Fruit fly (Drosophila melanogaster) whole organism, prepupa: Measurements from ENCODE around the gene ND-30.
A peak's percentile ranks its signal among the peaks of the same experiment; 100 is the strongest.

ENCODE experiments used
- Blimp-1 ChIP-seq: fragments of 200-800 bp; sonication (Bioruptor generic); optimal IDR thresholded peaks from 3 replicates; lab custom pipeline; 2017; ENCODE audit warnings: missing biosample characterization, missing genetic modification characterization, mild to moderate bottlenecking, moderate library complexity, missing genetic modification reagents
- CG11294 ChIP-seq: fragments of 200-800 bp; sonication (Bioruptor generic); IDR thresholded peaks from 2 replicates; pipeline ENCODE4 v1.3.6; 2022; ENCODE audit warnings: missing biosample characterization, missing genetic modification characterization
- CG11762 ChIP-seq: fragments of 200-800 bp; sonication (Bioruptor generic); optimal IDR thresholded peaks from 3 replicates; lab custom pipeline; 2016; ENCODE audit warnings: missing biosample characterization, missing genetic modification characterization; ENCODE audit not compliant: insufficient read depth
- CG15336 ChIP-seq: fragments of 200-800 bp; sonication (Bioruptor generic); IDR thresholded peaks from 2 replicates; pipeline ENCODE4 v1.3.6; 2022; ENCODE audit warnings: missing biosample characterization, missing genetic modification characterization
- CG1621 ChIP-seq: fragments of 200-800 bp; sonication (Bioruptor generic); optimal IDR thresholded peaks from 3 replicates; lab custom pipeline; 2018; ENCODE audit warnings: missing biosample characterization, mild to moderate bottlenecking, missing genetic modification characterization
- CG3032 ChIP-seq: fragments of 200-800 bp; optimal IDR thresholded peaks from 2 replicates; lab custom pipeline; 2019; ENCODE audit warnings: missing biosample characterization, mild to moderate bottlenecking, missing genetic modification characterization, moderate library complexity
- CG31627 ChIP-seq: fragments of 200-800 bp; sonication (Bioruptor generic); optimal IDR thresholded peaks from 3 replicates; lab custom pipeline; 2016; ENCODE audit warnings: missing biosample characterization, missing genetic modification characterization
- CG34406 ChIP-seq: fragments of 200-800 bp; sonication (Bioruptor generic); optimal IDR thresholded peaks from 3 replicates; lab custom pipeline; 2016; ENCODE audit warnings: missing biosample characterization, missing genetic modification characterization
- CG3919 ChIP-seq: fragments of 200-800 bp; sonication (Bioruptor generic); optimal IDR thresholded peaks from 3 replicates; lab custom pipeline; 2016; ENCODE audit warnings: missing biosample characterization, missing genetic modification characterization
- CG4318 ChIP-seq: fragments of 200-800 bp; sonication (Bioruptor generic); optimal IDR thresholded peaks from 3 replicates; lab custom pipeline; 2017; ENCODE audit warnings: missing biosample characterization, mild to moderate bottlenecking, missing genetic modification characterization
- CG6163 ChIP-seq: fragments of 200-800 bp; sonication (Bioruptor generic); IDR thresholded peaks from 3 replicates; pipeline ENCODE4 v1.3.6; 2022; ENCODE audit warnings: missing biosample characterization, missing genetic modification characterization
- CG6276 ChIP-seq: fragments of 200-800 bp; sonication (Bioruptor generic); optimal IDR thresholded peaks from 2 replicates; lab custom pipeline; 2017; ENCODE audit warnings: missing biosample characterization, mild to moderate bottlenecking, missing genetic modification characterization
- CG6808 ChIP-seq: fragments of 200-800 bp; sonication (Bioruptor generic); optimal IDR thresholded peaks from 3 replicates; lab custom pipeline; 2017; ENCODE audit warnings: missing biosample characterization, missing genetic modification characterization, mild to moderate bottlenecking, moderate library complexity, missing genetic modification reagents
- CG6854 ChIP-seq: fragments of 200-800 bp; sonication (Bioruptor generic); optimal IDR thresholded peaks from 2 replicates; lab custom pipeline; 2017; ENCODE audit warnings: missing biosample characterization, mild to moderate bottlenecking, missing genetic modification characterization
- CG8319 ChIP-seq: fragments of 200-800 bp; sonication (Bioruptor generic); optimal IDR thresholded peaks from 3 replicates; lab custom pipeline; 2016; ENCODE audit warnings: missing biosample characterization, missing genetic modification characterization
- Eip75B ChIP-seq: fragments of 200-800 bp; sonication (Bioruptor generic); optimal IDR thresholded peaks from 3 replicates; lab custom pipeline; 2016; ENCODE audit warnings: missing biosample characterization, missing genetic modification characterization
- Eip78C ChIP-seq: fragments of 200-800 bp; sonication (Bioruptor generic); peaks from one replicate; lab custom pipeline; 2016; ENCODE audit warnings: missing biosample characterization, missing genetic modification characterization
- Ets96B ChIP-seq: fragments of 200-800 bp; optimal IDR thresholded peaks from 2 replicates; lab custom pipeline; 2019; ENCODE audit warnings: missing biosample characterization, mild to moderate bottlenecking, missing genetic modification characterization, moderate library complexity
- Gug ChIP-seq: fragments of 200-800 bp; sonication (Bioruptor generic); IDR thresholded peaks from 2 replicates; pipeline ENCODE4 v1.3.6; 2022; ENCODE audit warnings: missing biosample characterization, missing genetic modification characterization
- Hr38 ChIP-seq: sonication (Bioruptor generic); optimal IDR thresholded peaks from 2 replicates; lab custom pipeline; 2016; ENCODE audit warnings: missing biosample characterization, missing genetic modification characterization
- Hr39 ChIP-seq: fragments of 200-800 bp; sonication (Bioruptor generic); optimal IDR thresholded peaks from 2 replicates; lab custom pipeline; 2016; ENCODE audit warnings: missing biosample characterization, missing genetic modification characterization
- Hr4 ChIP-seq: fragments of 200-800 bp; sonication (Bioruptor generic); optimal IDR thresholded peaks from 3 replicates; lab custom pipeline; 2016; ENCODE audit warnings: missing biosample characterization, missing genetic modification characterization
- Lpt ChIP-seq: fragments of 200-800 bp; sonication (Bioruptor generic); optimal IDR thresholded peaks from 3 replicates; lab custom pipeline; 2016; ENCODE audit warnings: missing biosample characterization, missing genetic modification characterization
- OdsH ChIP-seq: fragments of 200-800 bp; sonication (Bioruptor generic); optimal IDR thresholded peaks from 3 replicates; lab custom pipeline; 2016; ENCODE audit warnings: missing biosample characterization, missing genetic modification characterization
- Smox ChIP-seq: fragments of 200-800 bp; sonication (Bioruptor generic); optimal IDR thresholded peaks from 3 replicates; lab custom pipeline; 2016; ENCODE audit warnings: missing biosample characterization, missing genetic modification characterization
- Sox102F ChIP-seq: fragments of 200-800 bp; sonication (Bioruptor generic); optimal IDR thresholded peaks from 2 replicates; lab custom pipeline; 2016; ENCODE audit warnings: missing biosample characterization, mild to moderate bottlenecking, missing genetic modification characterization
- Sox15 ChIP-seq: fragments of 200-800 bp; sonication (Bioruptor generic); optimal IDR thresholded peaks from 3 replicates; lab custom pipeline; 2016; ENCODE audit warnings: missing biosample characterization, missing genetic modification characterization
- achi ChIP-seq: fragments of 200-800 bp; sonication (Bioruptor generic); optimal IDR thresholded peaks from 3 replicates; lab custom pipeline; 2016; ENCODE audit warnings: missing biosample characterization, missing genetic modification characterization
- cyc ChIP-seq: fragments of 200-800 bp; sonication (Bioruptor generic); optimal IDR thresholded peaks from 3 replicates; lab custom pipeline; 2016; ENCODE audit warnings: missing biosample characterization, missing genetic modification characterization
- dac ChIP-seq: fragments of 200-800 bp; sonication (Bioruptor generic); optimal IDR thresholded peaks from 2 replicates; lab custom pipeline; 2017; ENCODE audit warnings: missing biosample characterization, mild to moderate bottlenecking, missing genetic modification characterization
- dsx ChIP-seq: fragments of 200-800 bp; optimal IDR thresholded peaks from 3 replicates; lab custom pipeline; 2019; ENCODE audit warnings: missing biosample characterization, mild to moderate bottlenecking, missing genetic modification characterization, moderate library complexity; ENCODE audit not compliant: poor library complexity, severe bottlenecking
- eg ChIP-seq: fragments of 200-800 bp; sonication (Bioruptor generic); IDR thresholded peaks from 3 replicates; pipeline ENCODE4 v1.3.6; 2022; ENCODE audit warnings: missing biosample characterization, missing genetic modification characterization
- esn ChIP-seq: fragments of 200-800 bp; sonication (Bioruptor generic); optimal IDR thresholded peaks from 2 replicates; lab custom pipeline; 2016; ENCODE audit warnings: missing biosample characterization, mild to moderate bottlenecking, missing genetic modification characterization, moderate library complexity
- fd59A ChIP-seq: fragments of 200-800 bp; sonication (Bioruptor generic); optimal IDR thresholded peaks from 2 replicates; lab custom pipeline; 2017; ENCODE audit warnings: missing biosample characterization, mild to moderate bottlenecking, missing genetic modification characterization, missing genetic modification reagents
- fkh ChIP-seq: fragments of 200-800 bp; sonication (Bioruptor generic); optimal IDR thresholded peaks from 3 replicates; lab custom pipeline; 2017; ENCODE audit warnings: missing biosample characterization, mild to moderate bottlenecking, missing genetic modification characterization, moderate library complexity
- lz ChIP-seq: fragments of 200-800 bp; sonication (Bioruptor generic); optimal IDR thresholded peaks from 3 replicates; lab custom pipeline; 2016; ENCODE audit warnings: missing biosample characterization, missing genetic modification characterization
- salr ChIP-seq, 2 experiments: fragments of 200-800 bp; sonication (Bioruptor generic); optimal IDR thresholded peaks; 3 replicates each; lab custom pipeline; 2016 to 2018; ENCODE audit warnings: missing biosample characterization in 2 of 2, missing genetic modification characterization in 2 of 2, mild to moderate bottlenecking in 1 of 2
- svp ChIP-seq: fragments of 200-800 bp; sonication (Bioruptor generic); peaks from one replicate; lab custom pipeline; 2016; ENCODE audit warnings: missing biosample characterization, missing genetic modification characterization

Gene ND-30

DNA sequence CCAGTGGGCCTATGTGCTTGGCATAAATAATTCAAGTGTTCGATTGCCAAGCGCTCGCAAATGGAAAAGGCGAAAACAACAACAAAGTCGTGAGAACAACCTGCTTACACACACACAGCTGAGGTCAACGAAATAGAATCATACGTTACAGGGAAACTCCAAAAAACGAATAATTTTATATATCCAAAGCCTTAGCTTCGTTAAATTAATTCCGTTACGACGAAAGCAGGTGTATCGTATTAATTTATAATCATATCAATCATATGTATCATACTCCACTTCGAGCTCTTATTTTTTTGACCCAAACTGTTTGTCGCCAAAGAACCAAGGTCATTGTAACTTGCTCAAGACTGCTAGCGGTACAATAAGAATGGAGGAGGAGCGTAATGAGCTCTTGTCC, 20.1 kb upstream of the ND-30 start (continued):
- TF ChIP-seq Sox15 (GFP tag; lab: Kevin White, UChicago) (peak; percentile 77), Eip78C (GFP tag; lab: Kevin White, UChicago) (peak; percentile 98), CG6808 (GFP tag; lab: Kevin White, UChicago) (peak; percentile 91), Blimp-1 (GFP tag; lab: Kevin White, UChicago) (peak; percentile 76), salr (GFP tag; optimal IDR thresholded peaks at IDR 0.05; lab: Kevin White, UChicago) (peak in 1 of 2 experiments; percentile 84), CG1621 (tag; lab: Kevin White, UChicago) (peak; percentile 92), dsx (GFP tag; lab: Kevin White, UChicago) (peak; percentile 94), achi (no peak), CG4318 (GFP tag; lab: Kevin White, UChicago) (no peak), dac (GFP tag; lab: Kevin White, UChicago) (peak; percentile 35), fkh (GFP tag; lab: Kevin White, UChicago) (no peak), CG11762 (peak; percentile 83), CG3032 (peak; percentile 91), svp (GFP tag; lab: Kevin White, UChicago) (no peak), Eip75B (peak; percentile 96), CG11294 (GFP tag; lab: Robert Waterston, UW) (peak; percentile 78), CG8319 (GFP tag; lab: Kevin White, UChicago) (peak; percentile 85), Hr4 (peak; percentile 75)

DNA sequence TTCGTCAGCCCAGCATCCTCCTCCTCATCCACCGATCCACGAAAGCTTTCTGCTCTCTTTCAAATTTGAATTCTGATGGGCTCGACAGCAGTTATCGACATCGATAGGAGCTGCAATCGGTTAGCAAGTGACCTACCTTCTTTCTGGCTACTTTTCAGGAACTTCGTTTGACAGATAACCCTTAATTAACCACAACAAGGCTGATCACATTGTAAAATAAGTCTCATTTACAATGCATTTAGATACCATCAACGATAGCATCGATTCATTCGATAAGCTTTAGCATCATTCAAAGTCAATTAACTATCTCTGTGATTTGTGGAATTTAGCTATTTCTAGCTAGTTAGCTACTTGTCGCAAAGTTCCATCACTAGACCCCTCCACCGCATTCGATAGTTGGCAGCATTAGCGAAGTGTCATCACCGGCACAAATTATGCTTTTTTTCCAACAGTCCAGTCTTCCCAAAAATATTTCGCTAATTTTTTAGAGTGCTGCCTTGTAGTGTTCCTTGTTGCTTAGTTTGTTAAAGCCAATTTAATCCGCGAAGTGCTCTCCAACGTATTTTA, 19.2 kb upstream of the ND-30 start, which contains the start of the genes MnM and Girdin:
Gene MnM, minus strand, starts transcription at position 51 of the 567 bp plus-strand sequence.
Gene Girdin, plus strand, starts transcription at position 401 of the 567 bp plus-strand sequence.
- TF ChIP-seq fd59A (GFP tag; lab: Kevin White, UChicago) (peak; percentile 6), cyc (GFP tag; lab: Kevin White, UChicago) (peak; percentile 57), Smox (peak; percentile 59), CG6276 (GFP tag; lab: Kevin White, UChicago) (no peak), CG6854 (GFP tag; lab: Kevin White, UChicago) (no peak), Eip78C (GFP tag; lab: Kevin White, UChicago) (no peak), Hr38 (GFP tag; lab: Kevin White, UChicago) (no peak), CG31627 (peak; percentile 79), CG3032 (peak; percentile 44), Hr39 (GFP tag; lab: Kevin White, UChicago) (peak; percentile 81), lz (GFP tag; lab: Kevin White, UChicago) (peak; percentile 84), Sox15 (GFP tag; lab: Kevin White, UChicago) (peak; percentile 38), Lpt (GFP tag; lab: Kevin White, UChicago) (peak; percentile 19), CG6163 (GFP tag; lab: Robert Waterston, UW) (peak; percentile 29; the same call in 1 of the 3 replicates), esn (GFP tag; lab: Kevin White, UChicago) (peak; percentile 76), dsx (GFP tag; lab: Kevin White, UChicago) (no peak), Gug (GFP tag; lab: Robert Waterston, UW) (peak; percentile 28; the same call in 1 of the 2 replicates), CG34406 (GFP tag; lab: Kevin White, UChicago) (peak; percentile 11)

DNA sequence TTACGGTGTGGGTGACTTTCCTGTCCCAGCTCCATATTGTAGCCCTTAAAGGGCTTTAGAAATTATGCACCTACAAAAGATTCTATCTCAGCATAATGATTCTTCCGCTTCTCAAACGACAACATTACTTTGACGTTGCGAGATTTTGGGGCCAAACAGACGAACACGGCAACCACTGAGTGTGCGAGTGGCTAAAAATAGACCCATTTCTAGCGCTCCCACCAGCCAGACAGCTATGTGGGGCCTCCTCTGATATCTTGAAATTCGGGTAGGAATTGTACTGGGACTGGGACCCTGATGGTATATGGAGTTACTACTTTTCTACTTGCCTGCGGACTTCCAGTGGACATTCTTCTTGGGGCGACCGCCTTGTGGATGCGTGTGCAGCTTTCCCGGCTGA, 18.5 kb upstream of the ND-30 start:
- TF ChIP-seq Ets96B (tag; lab: Kevin White, UChicago): no peak
- no peak for TF ChIP-seq CG11762
- TF ChIP-seq CG6163 (GFP tag; lab: Robert Waterston, UW): no peak
- no peak for TF ChIP-seq CG31627
- TF ChIP-seq OdsH (GFP tag; lab: Kevin White, UChicago): no peak
- no peak for TF ChIP-seq CG15336 (GFP tag; lab: Robert Waterston, UW)
- TF ChIP-seq Hr38 (GFP tag; lab: Kevin White, UChicago): no peak
- TF ChIP-seq eg (GFP tag; lab: Robert Waterston, UW): no peak
- TF ChIP-seq dac (GFP tag; lab: Kevin White, UChicago): no peak
- TF ChIP-seq Sox102F (GFP tag; lab: Kevin White, UChicago): no peak
- no peak for TF ChIP-seq Hr39 (GFP tag; lab: Kevin White, UChicago)
- TF ChIP-seq CG3919 (GFP tag; lab: Kevin White, UChicago): no peak
- no peak for TF ChIP-seq fkh (GFP tag; lab: Kevin White, UChicago)
- TF ChIP-seq Eip78C (GFP tag; lab: Kevin White, UChicago): no peak
